ENCODE assay signal across 5 fruit fly cellular contexts in genomic region chr3L:11587720-11588580, dm6.
TF ChIP-seq lines count a peak whose summit lies in the region.

Gene rt, minus strand, starts transcription at chr3L:11587770.

- no peak for TF ChIP-seq CTCF in whole organism, embryonic (GFP tag; optimal IDR thresholded peaks at IDR 0.05; lab: Kevin White, UChicago)

TF ChIP-seq in whole organism, adult, 20 proteins besides CTCF, POLR2A, EP300 and RAD21:
- peak; percentile 31 for TF ChIP-seq CG7045 (GFP tag; optimal IDR thresholded peaks at IDR 0.05; lab: Kevin White, UChicago)
- TF ChIP-seq Hr96 (GFP tag; optimal IDR thresholded peaks at IDR 0.05; lab: Kevin White, UChicago), result peak; percentile 10
- no peak for TF ChIP-seq CG5204 (GFP tag; optimal IDR thresholded peaks at IDR 0.05; lab: Kevin White, UChicago)
- no peak for TF ChIP-seq Clk (GFP tag; optimal IDR thresholded peaks at IDR 0.05; lab: Kevin White, UChicago)
- TF ChIP-seq pad (GFP tag; optimal IDR thresholded peaks at IDR 0.05; lab: Kevin White, UChicago), result peak; percentile 75
- TF ChIP-seq toe (GFP tag; optimal IDR thresholded peaks at IDR 0.05; lab: Kevin White, UChicago), result no peak

TF ChIP-seq in whole organism, embryonic, 481 proteins besides CTCF, POLR2A, EP300 and RAD21 (continues in another document):
- TF ChIP-seq CG12299 (tag; optimal IDR thresholded peaks at IDR 0.05; lab: Kevin White, UChicago) (no peak), CG7839 (tag; optimal IDR thresholded peaks at IDR 0.05; lab: Kevin White, UChicago) (peak; percentile 65), az2 (GFP tag; optimal IDR thresholded peaks at IDR 0.05; lab: Kevin White, UChicago) (peak; percentile 35), D (optimal IDR thresholded peaks at IDR 0.05; lab: Kevin White, UChicago) (no peak), D (GFP tag; optimal IDR thresholded peaks at IDR 0.05; lab: Kevin White, UChicago) (peak; percentile 57), ftz-f1 (GFP tag; optimal IDR thresholded peaks at IDR 0.05; lab: Kevin White, UChicago) (no peak), CG8944 (GFP tag; optimal IDR thresholded peaks at IDR 0.05; lab: Kevin White, UChicago) (no peak), CG15073 (GFP tag; optimal IDR thresholded peaks at IDR 0.05; lab: Kevin White, UChicago) (no peak), CG17328 (GFP tag; IDR thresholded peaks at IDR 0.05; lab: Robert Waterston, UW) (peak; percentile 65), Optix (GFP tag; IDR thresholded peaks at IDR 0.05; lab: Robert Waterston, UW) (no peak), CG6654 (GFP tag; optimal IDR thresholded peaks at IDR 0.05; lab: Kevin White, UChicago) (no peak), CoRest (tag; optimal IDR thresholded peaks at IDR 0.05; lab: Kevin White, UChicago) (peak; percentile 70), CG8359 (GFP tag; optimal IDR thresholded peaks at IDR 0.05; lab: Kevin White, UChicago; ENCODE audit: borderline replicate concordance) (peak; percentile 37), pzg (GFP tag; optimal IDR thresholded peaks at IDR 0.05; lab: Kevin White, UChicago) (no peak), CG17802 (tag; optimal IDR thresholded peaks at IDR 0.05; lab: Kevin White, UChicago) (peak; percentile 24), pho (GFP tag; optimal IDR thresholded peaks at IDR 0.05; lab: Kevin White, UChicago) (no peak), CG34376 (GFP tag; optimal IDR thresholded peaks at IDR 0.05; lab: Kevin White, UChicago) (no peak), Opbp (GFP tag; IDR thresholded peaks at IDR 0.05; lab: Robert Waterston, UW; ENCODE audit: partially characterized antibody) (no peak), Hr51 (GFP tag; optimal IDR thresholded peaks at IDR 0.05; lab: Kevin White, UChicago) (peak in 1 of 2 experiments; percentile 58), CG11504 (tag; optimal IDR thresholded peaks at IDR 0.05; lab: Kevin White, UChicago) (peak; percentile 66), CrebB (tag; optimal IDR thresholded peaks at IDR 0.05; lab: Kevin White, UChicago) (no peak)

TF ChIP-seq in whole organism, prepupa, 60 proteins besides CTCF, POLR2A, EP300 and RAD21 (continues in another document):
- TF ChIP-seq Blimp-1 (GFP tag; optimal IDR thresholded peaks at IDR 0.05; lab: Kevin White, UChicago), result no peak
- peak; percentile 62 for TF ChIP-seq Hr39 (GFP tag; optimal IDR thresholded peaks at IDR 0.05; lab: Kevin White, UChicago)
- TF ChIP-seq Smox (GFP tag; optimal IDR thresholded peaks at IDR 0.05; lab: Kevin White, UChicago), result peak; percentile 78
- peak; percentile 84 for TF ChIP-seq CG15336 (GFP tag; IDR thresholded peaks at IDR 0.05; lab: Robert Waterston, UW)
- peak; percentile 56; the same call in 1 of the 2 replicates for TF ChIP-seq CG11294 (GFP tag; IDR thresholded peaks at IDR 0.05; lab: Robert Waterston, UW)
- peak; percentile 84 for TF ChIP-seq CG7368 (GFP tag; optimal IDR thresholded peaks at IDR 0.05; lab: Kevin White, UChicago)
- peak; percentile 77 for TF ChIP-seq cyc (GFP tag; optimal IDR thresholded peaks at IDR 0.05; lab: Kevin White, UChicago)
- peak; percentile 87 for TF ChIP-seq topi (GFP tag; optimal IDR thresholded peaks at IDR 0.05; lab: Kevin White, UChicago)
- peak; percentile 84 for TF ChIP-seq net (GFP tag; optimal IDR thresholded peaks at IDR 0.05; lab: Kevin White, UChicago)
- peak; percentile 69 for TF ChIP-seq CG8319 (GFP tag; optimal IDR thresholded peaks at IDR 0.05; lab: Kevin White, UChicago)
- peak; percentile 72 for TF ChIP-seq dac (GFP tag; optimal IDR thresholded peaks at IDR 0.05; lab: Kevin White, UChicago)
- peak; percentile 88 for TF ChIP-seq CG1621 (tag; optimal IDR thresholded peaks at IDR 0.05; lab: Kevin White, UChicago)
- TF ChIP-seq fd85E (GFP tag; optimal IDR thresholded peaks at IDR 0.05; lab: Kevin White, UChicago), result no peak
- peak; percentile 81 for TF ChIP-seq CG16779 (tag; optimal IDR thresholded peaks at IDR 0.05; lab: Kevin White, UChicago)
- TF ChIP-seq CG3032 (tag; optimal IDR thresholded peaks at IDR 0.05; lab: Kevin White, UChicago), result peak; percentile 94
- peak; percentile 61 for TF ChIP-seq CG4318 (GFP tag; optimal IDR thresholded peaks at IDR 0.05; lab: Kevin White, UChicago)
- peak; percentile 90 for TF ChIP-seq CG6808 (GFP tag; optimal IDR thresholded peaks at IDR 0.05; lab: Kevin White, UChicago)
- peak; percentile 80 for TF ChIP-seq CG6792 (GFP tag; optimal IDR thresholded peaks at IDR 0.05; lab: Kevin White, UChicago)
- peak; percentile 87 for TF ChIP-seq Met (GFP tag; optimal IDR thresholded peaks at IDR 0.05; lab: Kevin White, UChicago)
- TF ChIP-seq Eip78C (GFP tag; lab: Kevin White, UChicago), result peak; percentile 95
- peak; percentile 70 for TF ChIP-seq CG8632 (GFP tag; optimal IDR thresholded peaks at IDR 0.05; lab: Kevin White, UChicago)
- peak; percentile 67 for TF ChIP-seq Lpt (GFP tag; optimal IDR thresholded peaks at IDR 0.05; lab: Kevin White, UChicago)

TF ChIP-seq in whole organism, pupa, 21 proteins besides CTCF, POLR2A, EP300 and RAD21:
- TF ChIP-seq Snoo (tag; optimal IDR thresholded peaks at IDR 0.05; lab: Kevin White, UChicago), result peak; percentile 78
- TF ChIP-seq CG13204 (GFP tag; optimal IDR thresholded peaks at IDR 0.05; lab: Kevin White, UChicago), result peak; percentile 83
- peak; percentile 89 for TF ChIP-seq CG8301 (tag; optimal IDR thresholded peaks at IDR 0.05; lab: Kevin White, UChicago)
- TF ChIP-seq rn (GFP tag; IDR thresholded peaks at IDR 0.05; lab: Robert Waterston, UW), result peak; percentile 60; the same call in 1 of the 2 replicates
- TF ChIP-seq CG14655 (GFP tag; optimal IDR thresholded peaks at IDR 0.05; lab: Kevin White, UChicago), result peak; percentile 91
- peak; percentile 85 for TF ChIP-seq CG9948 (tag; optimal IDR thresholded peaks at IDR 0.05; lab: Kevin White, UChicago)
- peak; percentile 66 for TF ChIP-seq CG32121 (GFP tag; IDR thresholded peaks at IDR 0.05; lab: Robert Waterston, UW)
- TF ChIP-seq CG4496 (GFP tag; IDR thresholded peaks at IDR 0.05; lab: Robert Waterston, UW), result peak; percentile 81
- peak; percentile 80 for TF ChIP-seq Pif1A (GFP tag; optimal IDR thresholded peaks at IDR 0.05; lab: Kevin White, UChicago)
- peak; percentile 52 for TF ChIP-seq EcR (GFP tag; optimal IDR thresholded peaks at IDR 0.05; lab: Kevin White, UChicago)
- peak; percentile 57; the same call in 1 of the 2 replicates for TF ChIP-seq CG10348 (GFP tag; IDR thresholded peaks at IDR 0.05; lab: Robert Waterston, UW)
- TF ChIP-seq CG15710 (tag; optimal IDR thresholded peaks at IDR 0.05; lab: Kevin White, UChicago), result peak; percentile 93
- peak; percentile 84 for TF ChIP-seq CG17806 (tag; optimal IDR thresholded peaks at IDR 0.05; lab: Kevin White, UChicago)
- TF ChIP-seq CG12605 (GFP tag; IDR thresholded peaks at IDR 0.05; lab: Robert Waterston, UW), result peak; percentile 71
- peak; percentile 92 for TF ChIP-seq CG8159 (tag; optimal IDR thresholded peaks at IDR 0.05; lab: Kevin White, UChicago)
- TF ChIP-seq D1 (tag; optimal IDR thresholded peaks at IDR 0.05; lab: Kevin White, UChicago), result peak; percentile 28
- peak; percentile 74 for TF ChIP-seq Ets98B (GFP tag; IDR thresholded peaks at IDR 0.05; lab: Robert Waterston, UW)
- no peak; the same call in 1 of the 3 replicates for TF ChIP-seq fd96Ca (GFP tag; IDR thresholded peaks at IDR 0.05; lab: Robert Waterston, UW)
- peak; percentile 76 for TF ChIP-seq Pif1B (GFP tag; optimal IDR thresholded peaks at IDR 0.05; lab: Kevin White, UChicago)
- TF ChIP-seq CG34367 (tag; optimal IDR thresholded peaks at IDR 0.05; lab: Kevin White, UChicago), result peak; percentile 84
- peak; percentile 81 for TF ChIP-seq gl (tag; optimal IDR thresholded peaks at IDR 0.05; lab: Kevin White, UChicago)

TF ChIP-seq in whole organism, wandering third instar larva, 38 proteins besides CTCF, POLR2A, EP300 and RAD21 (continues in another document):
- TF ChIP-seq dsf (GFP tag; optimal IDR thresholded peaks at IDR 0.05; lab: Kevin White, UChicago; ENCODE audit: borderline replicate concordance) (no peak), CrebA (GFP tag; optimal IDR thresholded peaks at IDR 0.05; lab: Kevin White, UChicago; ENCODE audit: borderline replicate concordance) (no peak), ey (GFP tag; optimal IDR thresholded peaks at IDR 0.05; lab: Kevin White, UChicago) (peak; percentile 70), GATAd (GFP tag; optimal IDR thresholded peaks at IDR 0.05; lab: Kevin White, UChicago) (no peak), usp (GFP tag; optimal IDR thresholded peaks at IDR 0.05; lab: Kevin White, UChicago) (no peak), CG9705 (GFP tag; optimal IDR thresholded peaks at IDR 0.05; lab: Kevin White, UChicago) (peak; percentile 62), psq (GFP tag; optimal IDR thresholded peaks at IDR 0.05; lab: Kevin White, UChicago) (peak; percentile 38), Mio (GFP tag; optimal IDR thresholded peaks at IDR 0.05; lab: Kevin White, UChicago) (no peak), OdsH (GFP tag; optimal IDR thresholded peaks at IDR 0.05; lab: Kevin White, UChicago) (peak; percentile 39), h (GFP tag; optimal IDR thresholded peaks at IDR 0.05; lab: Kevin White, UChicago) (peak; percentile 74), Vsx2 (GFP tag; optimal IDR thresholded peaks at IDR 0.05; lab: Kevin White, UChicago; ENCODE audit: partially characterized antibody) (no peak), jim (GFP tag; optimal IDR thresholded peaks at IDR 0.05; lab: Kevin White, UChicago) (no peak), Rel (GFP tag; optimal IDR thresholded peaks at IDR 0.05; lab: Kevin White, UChicago) (no peak), Rel (tag; optimal IDR thresholded peaks at IDR 0.05; lab: Kevin White, UChicago) (peak; percentile 31), Hr78 (GFP tag; optimal IDR thresholded peaks at IDR 0.05; lab: Kevin White, UChicago) (no peak), Hr83 (GFP tag; optimal IDR thresholded peaks at IDR 0.05; lab: Kevin White, UChicago; ENCODE audit: poor library complexity, severe bottlenecking) (no peak), sage (GFP tag; optimal IDR thresholded peaks at IDR 0.05; lab: Kevin White, UChicago) (peak; percentile 26), Abd-B (GFP tag; optimal IDR thresholded peaks at IDR 0.05; lab: Kevin White, UChicago) (no peak), tai (GFP tag; optimal IDR thresholded peaks at IDR 0.05; lab: Kevin White, UChicago) (peak; percentile 61), dmrt93B (GFP tag; optimal IDR thresholded peaks at IDR 0.05; lab: Kevin White, UChicago) (peak; percentile 56), Myc (optimal IDR thresholded peaks at IDR 0.05; lab: Kevin White, UChicago) (peak; percentile 74), CG32264 (GFP tag; optimal IDR thresholded peaks at IDR 0.05; lab: Kevin White, UChicago) (no peak), N (GFP tag; optimal IDR thresholded peaks at IDR 0.05; lab: Kevin White, UChicago) (no peak), lola (GFP tag; optimal IDR thresholded peaks at IDR 0.05; lab: Kevin White, UChicago) (no peak), dl (GFP tag; optimal IDR thresholded peaks at IDR 0.05; lab: Kevin White, UChicago; ENCODE audit: insufficient read depth in 1 of 2, partially characterized antibody in 2 of 2) (no peak), pan (optimal IDR thresholded peaks at IDR 0.05; lab: Kevin White, UChicago) (no peak), Sp1 (GFP tag; optimal IDR thresholded peaks at IDR 0.05; lab: Kevin White, UChicago) (peak; percentile 75), br (GFP tag; optimal IDR thresholded peaks at IDR 0.05; lab: Kevin White, UChicago) (peak; percentile 68), rgr (GFP tag; optimal IDR thresholded peaks at IDR 0.05; lab: Kevin White, UChicago) (peak; percentile 68)
